Worm (Caenorhabditis elegans) whole organism, L4 larva: ENCODE results near the gene oac-53.

Experiments
- aly-2 ChIP-seq: sonication (generic microtip); optimal IDR thresholded peaks from 2 replicates; lab custom pipeline; 2018; ENCODE audit warnings: missing biosample characterization, missing genetic modification characterization
- dmd-9 ChIP-seq: fragments of 200-800 bp; sonication (Bioruptor generic); IDR thresholded peaks from 2 replicates; pipeline ENCODE4 v1.3.6; 2022; ENCODE audit warnings: missing genetic modification reagents, missing genetic modification characterization, missing compliant biosample characterization
- hlh-30 ChIP-seq: sonication (generic microtip); optimal IDR thresholded peaks from 2 replicates; lab custom pipeline; 2017; ENCODE audit warnings: antibody characterized with exemption, mild to moderate bottlenecking, missing genetic modification characterization, missing compliant biosample characterization; ENCODE audit not compliant: insufficient read depth
- lsy-2 ChIP-seq, 2 experiments: fragments of 150-350 bp in 1 of 2; sonication (generic microtip) in 1 of 2; optimal IDR thresholded peaks; 2 replicates each; lab custom pipeline; 2014 to 2017; ENCODE audit warnings: missing biosample characterization in 2 of 2, missing genetic modification characterization in 2 of 2
- nhr-76 ChIP-seq: fragments of 150-350 bp; optimal IDR thresholded peaks from 2 replicates; lab custom pipeline; 2014; ENCODE audit warnings: missing biosample characterization, missing genetic modification characterization
- nhr-77 ChIP-seq: fragments of 150-350 bp; optimal IDR thresholded peaks from 2 replicates; lab custom pipeline; 2014; ENCODE audit warnings: missing biosample characterization, missing genetic modification characterization
- snpc-4 ChIP-seq: fragments of 150-350 bp; optimal IDR thresholded peaks from 2 replicates; lab custom pipeline; 2014; ENCODE audit warnings: missing biosample characterization, missing genetic modification characterization
- unc-62 ChIP-seq, 3 experiments: fragments of 150-350 bp in 1 of 3; sonication (generic microtip); optimal IDR thresholded peaks in 2 of 3; peaks in 1 of 3; 1 replicate in 1 of 3; 2 replicates in 2 of 3; lab custom pipeline; 2014 to 2017; ENCODE audit warnings: missing biosample characterization in 3 of 3, missing genetic modification characterization in 3 of 3, missing genetic modification reagents in 3 of 3, missing genotype in 1 of 3

- TF ChIP-seq lsy-2 (tag; optimal IDR thresholded peaks at IDR 0.05; lab: Kevin White, UChicago) (no peak), dmd-9 (no peak), aly-2 (tag; lab: Kevin White, UChicago) (no peak), unc-62 (GFP tag; optimal IDR thresholded peaks at IDR 0.05 in 1 of 2; lab: Kevin White, UChicago) (no peak), unc-62 (tag; optimal IDR thresholded peaks at IDR 0.05; lab: Kevin White, UChicago) (no peak), hlh-30 (no peak), nhr-77 (tag; lab: Kevin White, UChicago) (no peak), nhr-76 (tag; lab: Kevin White, UChicago) (no peak), snpc-4 (tag; lab: Kevin White, UChicago) (no peak)
Measured at ce11 chrV:16610791-16611385, 16.9 kb downstream of the oac-53 start, which contains the start of gene srw-54.
